Fruit fly (Drosophila melanogaster): ENCODE measurements around the gene CG2150.

The CG2150 gene

DNA sequence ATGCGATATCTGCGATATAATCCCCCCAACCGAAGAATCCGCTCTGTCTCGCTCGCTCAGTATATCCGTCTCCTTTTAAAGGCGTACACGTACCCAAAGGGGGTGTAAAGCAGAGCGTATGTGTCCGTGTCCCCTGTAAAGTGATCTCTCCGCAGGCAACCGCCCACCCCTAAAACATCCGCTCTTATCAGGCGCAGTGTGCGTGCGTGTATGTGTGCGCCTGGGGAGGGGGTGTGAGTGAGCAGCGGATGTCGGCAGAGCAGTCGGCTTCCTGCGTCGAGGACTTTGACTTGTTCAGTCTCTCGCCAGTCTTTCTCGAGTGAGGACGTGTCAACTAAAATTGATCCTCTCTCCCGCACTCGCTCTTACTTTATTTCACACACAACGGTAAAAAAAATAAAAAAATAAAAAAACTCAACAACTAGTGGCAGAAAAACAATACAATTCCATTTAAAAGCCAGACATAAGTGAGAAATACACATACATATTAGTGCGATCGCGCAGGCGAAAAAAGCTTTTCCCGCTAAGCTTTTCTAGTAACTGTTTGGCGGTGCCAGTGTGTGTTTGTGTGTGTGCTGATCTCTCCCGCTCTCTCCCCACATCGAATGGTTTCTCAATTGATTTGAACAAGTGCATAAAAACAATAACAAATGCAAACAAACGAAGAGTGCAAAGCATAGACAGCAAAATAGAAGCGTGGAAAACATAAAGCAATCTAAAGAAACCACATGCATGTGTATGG lies 38.9 kb downstream of the CG2150 start:
- TF ChIP-seq Bgb (GFP tag; IDR thresholded peaks at IDR 0.05; ENCODE audit: partially characterized antibody), result 0 out of 2 replicates have a peak, but pooled peaks have one; percentile 18
- TF ChIP-seq otp (GFP tag; IDR thresholded peaks at IDR 0.05), result peak; percentile 16; the same call in 2 of the 3 replicates
- peak; percentile 41; the same call in 1 of the 2 replicates for TF ChIP-seq chm (GFP tag; IDR thresholded peaks at IDR 0.05)
- TF ChIP-seq CG6254 (GFP tag; optimal IDR thresholded peaks at IDR 0.05), result peak; percentile 5
- no peak for TF ChIP-seq GATAe (GFP tag; conservative IDR thresholded peaks at IDR 0.05)
- TF ChIP-seq Deaf1 (tag; optimal IDR thresholded peaks at IDR 0.05), result peak; percentile 48
- TF ChIP-seq CG34376 (GFP tag; optimal IDR thresholded peaks at IDR 0.05), result peak; percentile 11
- peak; percentile 75 for TF ChIP-seq cg (GFP tag; optimal IDR thresholded peaks at IDR 0.05)
- TF ChIP-seq kni (GFP tag; optimal IDR thresholded peaks at IDR 0.05), result peak; percentile 67
- TF ChIP-seq pros (GFP tag; optimal IDR thresholded peaks at IDR 0.05), result peak; percentile 66
- TF ChIP-seq CG17802 (tag; optimal IDR thresholded peaks at IDR 0.05), result no peak
- peak; percentile 11; the same call in 1 of the 2 replicates for TF ChIP-seq E2f2 (GFP tag; IDR thresholded peaks at IDR 0.05)
- no peak for TF ChIP-seq Pdp1 (GFP tag; optimal IDR thresholded peaks at IDR 0.05)
- TF ChIP-seq CG11398 (GFP tag; optimal IDR thresholded peaks at IDR 0.05), result no peak
- TF ChIP-seq z (GFP tag; IDR thresholded peaks at IDR 0.05), result peak; percentile 47; the same call in 1 of the 3 replicates
- no peak for TF ChIP-seq CG7987 (GFP tag; optimal IDR thresholded peaks at IDR 0.05)
- TF ChIP-seq CG33213 (GFP tag; optimal IDR thresholded peaks at IDR 0.05), result peak; percentile 23
- TF ChIP-seq CG14860 (GFP tag; IDR thresholded peaks at IDR 0.05; ENCODE audit: partially characterized antibody), result no peak
- 0 out of 2 replicates have a peak, but pooled peaks have one; percentile 5 for TF ChIP-seq Drgx (GFP tag; IDR thresholded peaks at IDR 0.05)
- TF ChIP-seq sens-2 (GFP tag; IDR thresholded peaks at IDR 0.05), result 0 out of 2 replicates have a peak, but pooled peaks have one; percentile 33
- peak; percentile 86 for TF ChIP-seq Adf1 (GFP tag; IDR thresholded peaks at IDR 0.05)
- peak; percentile 20 for TF ChIP-seq twi (tag; optimal IDR thresholded peaks at IDR 0.05)
- TF ChIP-seq tap (tag; optimal IDR thresholded peaks at IDR 0.05), result no peak
- TF ChIP-seq CG2199 (GFP tag; IDR thresholded peaks at IDR 0.05), result no peak; the same call in 2 of the 3 replicates
- TF ChIP-seq CG6683 (GFP tag; optimal IDR thresholded peaks at IDR 0.05), result no peak
- no peak for TF ChIP-seq Hmx (GFP tag; optimal IDR thresholded peaks at IDR 0.05)
- peak; percentile 62 for TF ChIP-seq Jarid2 (GFP tag; optimal IDR thresholded peaks at IDR 0.05)
- TF ChIP-seq so (GFP tag; IDR thresholded peaks at IDR 0.05), result 0 out of 3 replicates have a peak, but pooled peaks have one; percentile 29
- TF ChIP-seq BEAF-32 (GFP tag; optimal IDR thresholded peaks at IDR 0.05), result no peak
- TF ChIP-seq hb (GFP tag; IDR thresholded peaks at IDR 0.05; ENCODE audit: partially characterized antibody), result no peak
- TF ChIP-seq CG2712 (tag; optimal IDR thresholded peaks at IDR 0.05), result peak; percentile 16
- no peak for TF ChIP-seq Dek (tag; optimal IDR thresholded peaks at IDR 0.05)
- TF ChIP-seq crp (GFP tag; optimal IDR thresholded peaks at IDR 0.05), result no peak
- TF ChIP-seq Hey (tag; optimal IDR thresholded peaks at IDR 0.05), result peak; percentile 14
- no peak for TF ChIP-seq Blimp-1 (GFP tag; optimal IDR thresholded peaks at IDR 0.05)
- TF ChIP-seq Eip74EF (GFP tag; optimal IDR thresholded peaks at IDR 0.05), result peak in 1 of 2 experiments; percentile 2
- TF ChIP-seq Scr (GFP tag; IDR thresholded peaks at IDR 0.05; ENCODE audit: partially characterized antibody), result 0 out of 2 replicates have a peak, but pooled peaks have one; percentile 15
- no peak for TF ChIP-seq pho (GFP tag; optimal IDR thresholded peaks at IDR 0.05)
- TF ChIP-seq Asciz (GFP tag; optimal IDR thresholded peaks at IDR 0.05), result peak; percentile 37
- peak; percentile 2 for TF ChIP-seq Kr (GFP tag; optimal IDR thresholded peaks at IDR 0.05)
- no peak for TF ChIP-seq prd (optimal IDR thresholded peaks at IDR 0.05)
- 0 out of 3 replicates have a peak, but pooled peaks have one; percentile 11 for TF ChIP-seq prd (GFP tag; IDR thresholded peaks at IDR 0.05)
- no peak for TF ChIP-seq ham (GFP tag; IDR thresholded peaks at IDR 0.05)
- TF ChIP-seq CG1529 (GFP tag; optimal IDR thresholded peaks at IDR 0.05), result no peak
- peak; percentile 38 for TF ChIP-seq ATbp (GFP tag; optimal IDR thresholded peaks at IDR 0.05)
- TF ChIP-seq CG9797 (GFP tag; optimal IDR thresholded peaks at IDR 0.05), result no peak
- TF ChIP-seq aop (GFP tag; IDR thresholded peaks at IDR 0.05), result peak; percentile 83; the same call in 1 of the 2 replicates

Data from whole organism, embryonic.